In the genomic region with DNA sequence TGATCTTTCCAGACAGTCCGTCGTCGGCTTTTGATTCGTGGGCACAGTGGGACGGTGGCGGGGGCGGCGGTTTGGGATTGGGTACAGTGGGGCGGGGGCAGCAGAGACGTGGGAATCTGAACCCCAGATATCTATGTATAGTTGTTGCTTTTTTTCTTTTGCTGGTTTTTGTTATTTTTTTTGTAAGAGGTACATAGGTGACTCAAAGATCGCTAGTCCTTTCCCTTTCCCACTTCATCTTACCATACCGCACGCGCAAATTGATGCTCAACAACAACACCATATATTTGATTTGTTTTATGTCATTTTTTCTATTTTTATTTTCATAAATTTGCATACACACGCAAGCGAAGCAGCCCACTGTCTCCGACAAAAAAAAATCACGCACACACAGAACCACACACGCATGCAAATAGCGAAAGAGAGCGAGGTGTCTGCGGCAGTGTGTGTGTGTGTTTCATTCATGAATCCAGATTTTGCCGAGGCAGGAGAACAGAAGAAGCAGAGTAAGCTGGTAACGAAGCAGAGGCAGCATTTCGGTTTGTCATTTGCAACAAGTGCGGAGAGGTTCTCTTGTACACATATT, we compare ENCODE assay signal across 5 fruit fly cellular contexts.
A peak's percentile ranks its signal among the peaks of the same experiment; 100 is the strongest.
TF ChIP-seq lines count a peak whose summit lies in the region.

No protein-coding gene starts in this region.

- no peak for TF ChIP-seq CTCF in whole organism, embryonic (GFP tag; optimal IDR thresholded peaks at IDR 0.05; lab: Kevin White, UChicago)

TF ChIP-seq in whole organism, adult, 20 proteins besides CTCF, POLR2A, EP300 and RAD21:
- TF ChIP-seq Mnt (GFP tag; optimal IDR thresholded peaks at IDR 0.05; lab: Kevin White, UChicago), result peak; percentile 29
- TF ChIP-seq cic (GFP tag; optimal IDR thresholded peaks at IDR 0.05; lab: Kevin White, UChicago), result peak; percentile 51
- peak; percentile 0 for TF ChIP-seq bab1 (GFP tag; optimal IDR thresholded peaks at IDR 0.05; lab: Kevin White, UChicago)
- TF ChIP-seq ovo (GFP tag; optimal IDR thresholded peaks at IDR 0.05; lab: Kevin White, UChicago), result no peak
- TF ChIP-seq tj (GFP tag; optimal IDR thresholded peaks at IDR 0.05; lab: Kevin White, UChicago), result peak; percentile 52
- TF ChIP-seq CG14711 (tag; optimal IDR thresholded peaks at IDR 0.05; lab: Kevin White, UChicago), result peak; percentile 10
TF ChIP-seq in whole organism, adult: peak in this region for 5.

TF ChIP-seq in whole organism, embryonic, 481 proteins besides CTCF, POLR2A, EP300 and RAD21 (continues in another document):
- TF ChIP-seq insv (GFP tag; optimal IDR thresholded peaks at IDR 0.05; lab: Kevin White, UChicago) (no peak), ara (GFP tag; IDR thresholded peaks at IDR 0.05; lab: Robert Waterston, UW) (peak; percentile 47; the same call in 1 of the 2 replicates), CG18764 (GFP tag; optimal IDR thresholded peaks at IDR 0.05; lab: Kevin White, UChicago) (no peak), her (GFP tag; optimal IDR thresholded peaks at IDR 0.05; lab: Kevin White, UChicago) (no peak), danr (GFP tag; IDR thresholded peaks at IDR 0.05; lab: Robert Waterston, UW) (no peak), Hr51 (GFP tag; optimal IDR thresholded peaks at IDR 0.05; lab: Kevin White, UChicago) (peak in 1 of 2 experiments; percentile 55), dan (GFP tag; IDR thresholded peaks at IDR 0.05; lab: Robert Waterston, UW) (no peak), Hr3 (GFP tag; optimal IDR thresholded peaks at IDR 0.05; lab: Kevin White, UChicago) (peak; percentile 30), NfI (GFP tag; optimal IDR thresholded peaks at IDR 0.05; lab: Kevin White, UChicago) (peak; percentile 33), br (optimal IDR thresholded peaks at IDR 0.05; lab: Kevin White, UChicago) (no peak), Taf1 (GFP tag; IDR thresholded peaks at IDR 0.05; lab: Robert Waterston, UW) (no peak), sd (tag; optimal IDR thresholded peaks at IDR 0.05; lab: Kevin White, UChicago) (peak; percentile 13), E2f2 (GFP tag; IDR thresholded peaks at IDR 0.05; lab: Robert Waterston, UW) (0 out of 2 replicates have a peak, but pooled peaks have one; percentile 24), CG10209 (GFP tag; optimal IDR thresholded peaks at IDR 0.05; lab: Kevin White, UChicago) (peak; percentile 69), tup (GFP tag; optimal IDR thresholded peaks at IDR 0.05; lab: Kevin White, UChicago) (no peak), CG12744 (GFP tag; optimal IDR thresholded peaks at IDR 0.05; lab: Kevin White, UChicago) (no peak), zen (tag; optimal IDR thresholded peaks at IDR 0.05; lab: Kevin White, UChicago) (peak; percentile 13), CG31365 (tag; optimal IDR thresholded peaks at IDR 0.05; lab: Kevin White, UChicago) (no peak), yki (optimal IDR thresholded peaks at IDR 0.05; lab: Kevin White, UChicago) (no peak), phol (tag; optimal IDR thresholded peaks at IDR 0.05; lab: Kevin White, UChicago) (peak; percentile 75)

TF ChIP-seq in whole organism, prepupa, 60 proteins besides CTCF, POLR2A, EP300 and RAD21 (continues in another document):
- TF ChIP-seq Blimp-1 (GFP tag; optimal IDR thresholded peaks at IDR 0.05; lab: Kevin White, UChicago) (peak; percentile 68), ss (GFP tag; optimal IDR thresholded peaks at IDR 0.05; lab: Kevin White, UChicago) (peak; percentile 89 to 95), Hr4 (GFP tag; optimal IDR thresholded peaks at IDR 0.05; lab: Kevin White, UChicago) (peak; percentile 51), CG4318 (GFP tag; optimal IDR thresholded peaks at IDR 0.05; lab: Kevin White, UChicago) (peak; percentile 79), Gug (GFP tag; IDR thresholded peaks at IDR 0.05; lab: Robert Waterston, UW) (peak; percentile 65; the same call in 1 of the 2 replicates), Lpt (GFP tag; optimal IDR thresholded peaks at IDR 0.05; lab: Kevin White, UChicago) (peak; percentile 75), Met (GFP tag; optimal IDR thresholded peaks at IDR 0.05; lab: Kevin White, UChicago) (peak; percentile 81), CG32006 (GFP tag; optimal IDR thresholded peaks at IDR 0.05; lab: Kevin White, UChicago) (peak; percentile 93), spab (GFP tag; optimal IDR thresholded peaks at IDR 0.05; lab: Kevin White, UChicago) (peak; percentile 93), CG7368 (GFP tag; optimal IDR thresholded peaks at IDR 0.05; lab: Kevin White, UChicago) (peak; percentile 85), Sox14 (GFP tag; optimal IDR thresholded peaks at IDR 0.05; lab: Kevin White, UChicago) (peak; percentile 82), CG6163 (GFP tag; IDR thresholded peaks at IDR 0.05; lab: Robert Waterston, UW) (peak; percentile 87), CG15336 (GFP tag; IDR thresholded peaks at IDR 0.05; lab: Robert Waterston, UW) (peak; percentile 77), CG1621 (tag; optimal IDR thresholded peaks at IDR 0.05; lab: Kevin White, UChicago) (peak; percentile 90), OdsH (GFP tag; optimal IDR thresholded peaks at IDR 0.05; lab: Kevin White, UChicago) (peak; percentile 86), lz (GFP tag; optimal IDR thresholded peaks at IDR 0.05; lab: Kevin White, UChicago) (peak; percentile 84), achi (GFP tag; optimal IDR thresholded peaks at IDR 0.05; lab: Kevin White, UChicago) (peak; percentile 88), cyc (GFP tag; optimal IDR thresholded peaks at IDR 0.05; lab: Kevin White, UChicago) (peak; percentile 80), CG6792 (GFP tag; optimal IDR thresholded peaks at IDR 0.05; lab: Kevin White, UChicago) (peak; percentile 90), Hr38 (GFP tag; optimal IDR thresholded peaks at IDR 0.05; lab: Kevin White, UChicago) (no peak)

TF ChIP-seq in whole organism, pupa, 21 proteins besides CTCF, POLR2A, EP300 and RAD21:
- TF ChIP-seq Ets98B (GFP tag; IDR thresholded peaks at IDR 0.05; lab: Robert Waterston, UW), result no peak; the same call in none of the 2 replicates
- peak; percentile 71 for TF ChIP-seq Pif1A (GFP tag; optimal IDR thresholded peaks at IDR 0.05; lab: Kevin White, UChicago)
- TF ChIP-seq CG8301 (tag; optimal IDR thresholded peaks at IDR 0.05; lab: Kevin White, UChicago), result peak; percentile 80
- TF ChIP-seq rn (GFP tag; IDR thresholded peaks at IDR 0.05; lab: Robert Waterston, UW), result peak; percentile 70
- peak; percentile 82 for TF ChIP-seq CG13204 (GFP tag; optimal IDR thresholded peaks at IDR 0.05; lab: Kevin White, UChicago)
- peak; percentile 80 for TF ChIP-seq CG4496 (GFP tag; IDR thresholded peaks at IDR 0.05; lab: Robert Waterston, UW)
- peak; percentile 87 for TF ChIP-seq CG17806 (tag; optimal IDR thresholded peaks at IDR 0.05; lab: Kevin White, UChicago)
- peak; percentile 91 for TF ChIP-seq CG9948 (tag; optimal IDR thresholded peaks at IDR 0.05; lab: Kevin White, UChicago)
- peak; percentile 49; the same call in 1 of the 2 replicates for TF ChIP-seq CG10348 (GFP tag; IDR thresholded peaks at IDR 0.05; lab: Robert Waterston, UW)
- TF ChIP-seq CG15710 (tag; optimal IDR thresholded peaks at IDR 0.05; lab: Kevin White, UChicago), result peak; percentile 93
- peak; percentile 90 for TF ChIP-seq Snoo (tag; optimal IDR thresholded peaks at IDR 0.05; lab: Kevin White, UChicago)
- TF ChIP-seq CG14655 (GFP tag; optimal IDR thresholded peaks at IDR 0.05; lab: Kevin White, UChicago), result peak; percentile 92
- TF ChIP-seq gl (tag; optimal IDR thresholded peaks at IDR 0.05; lab: Kevin White, UChicago), result peak; percentile 69
- TF ChIP-seq CG32121 (GFP tag; IDR thresholded peaks at IDR 0.05; lab: Robert Waterston, UW), result peak; percentile 62; the same call in 1 of the 2 replicates
- peak; percentile 36 for TF ChIP-seq Pif1B (GFP tag; optimal IDR thresholded peaks at IDR 0.05; lab: Kevin White, UChicago)
- TF ChIP-seq CG12605 (GFP tag; IDR thresholded peaks at IDR 0.05; lab: Robert Waterston, UW), result peak; percentile 44
- TF ChIP-seq D1 (tag; optimal IDR thresholded peaks at IDR 0.05; lab: Kevin White, UChicago), result peak; percentile 71
- TF ChIP-seq CG34367 (tag; optimal IDR thresholded peaks at IDR 0.05; lab: Kevin White, UChicago), result peak; percentile 86
- TF ChIP-seq EcR (GFP tag; optimal IDR thresholded peaks at IDR 0.05; lab: Kevin White, UChicago), result no peak
- TF ChIP-seq CG8159 (tag; optimal IDR thresholded peaks at IDR 0.05; lab: Kevin White, UChicago), result peak; percentile 93
- peak; percentile 88 for TF ChIP-seq fd96Ca (GFP tag; IDR thresholded peaks at IDR 0.05; lab: Robert Waterston, UW)

TF ChIP-seq in whole organism, wandering third instar larva, 38 proteins besides CTCF, POLR2A, EP300 and RAD21 (continues in another document):
- peak; percentile 40 for TF ChIP-seq woc (GFP tag; optimal IDR thresholded peaks at IDR 0.05; lab: Kevin White, UChicago)
- TF ChIP-seq lola (GFP tag; optimal IDR thresholded peaks at IDR 0.05; lab: Kevin White, UChicago), result no peak
- no peak for TF ChIP-seq Abd-B (GFP tag; optimal IDR thresholded peaks at IDR 0.05; lab: Kevin White, UChicago)
- peak in 1 of 2 experiments; percentile 13 for TF ChIP-seq dl (GFP tag; optimal IDR thresholded peaks at IDR 0.05; lab: Kevin White, UChicago; ENCODE audit: insufficient read depth in 1 of 2, partially characterized antibody in 2 of 2)
- TF ChIP-seq Dfd (GFP tag; optimal IDR thresholded peaks at IDR 0.05; lab: Kevin White, UChicago), result peak; percentile 21
- TF ChIP-seq CG32264 (GFP tag; optimal IDR thresholded peaks at IDR 0.05; lab: Kevin White, UChicago), result peak; percentile 35
- TF ChIP-seq usp (GFP tag; optimal IDR thresholded peaks at IDR 0.05; lab: Kevin White, UChicago), result no peak
- TF ChIP-seq Vsx2 (GFP tag; optimal IDR thresholded peaks at IDR 0.05; lab: Kevin White, UChicago; ENCODE audit: partially characterized antibody), result no peak
- TF ChIP-seq brk (GFP tag; optimal IDR thresholded peaks at IDR 0.05; lab: Kevin White, UChicago), result no peak
- no peak for TF ChIP-seq Hr83 (GFP tag; optimal IDR thresholded peaks at IDR 0.05; lab: Kevin White, UChicago; ENCODE audit: poor library complexity, severe bottlenecking)
- no peak for TF ChIP-seq pan (optimal IDR thresholded peaks at IDR 0.05; lab: Kevin White, UChicago)
- peak; percentile 78 for TF ChIP-seq rgr (GFP tag; optimal IDR thresholded peaks at IDR 0.05; lab: Kevin White, UChicago)
- TF ChIP-seq jim (GFP tag; optimal IDR thresholded peaks at IDR 0.05; lab: Kevin White, UChicago), result no peak
- no peak for TF ChIP-seq sv (GFP tag; optimal IDR thresholded peaks at IDR 0.05; lab: Kevin White, UChicago)
- peak; percentile 84 for TF ChIP-seq HLH106 (tag; optimal IDR thresholded peaks at IDR 0.05; lab: Kevin White, UChicago)
- peak; percentile 5 for TF ChIP-seq N (GFP tag; optimal IDR thresholded peaks at IDR 0.05; lab: Kevin White, UChicago)
- peak in 1 of 2 experiments; percentile 90 for TF ChIP-seq foxo (GFP tag; optimal IDR thresholded peaks at IDR 0.05; lab: Kevin White, UChicago)
- peak; percentile 63 for TF ChIP-seq CG9705 (GFP tag; optimal IDR thresholded peaks at IDR 0.05; lab: Kevin White, UChicago)
- TF ChIP-seq dsf (GFP tag; optimal IDR thresholded peaks at IDR 0.05; lab: Kevin White, UChicago; ENCODE audit: borderline replicate concordance), result no peak
- peak; percentile 82 for TF ChIP-seq Sp1 (GFP tag; optimal IDR thresholded peaks at IDR 0.05; lab: Kevin White, UChicago)
- TF ChIP-seq Myc (optimal IDR thresholded peaks at IDR 0.05; lab: Kevin White, UChicago), result no peak
- peak; percentile 77 for TF ChIP-seq fru (GFP tag; optimal IDR thresholded peaks at IDR 0.05; lab: Kevin White, UChicago)
- TF ChIP-seq tai (GFP tag; optimal IDR thresholded peaks at IDR 0.05; lab: Kevin White, UChicago), result no peak
